Worm (Caenorhabditis elegans) whole organism, young adult: ENCODE results near the gene thk-1.

Experiments used
- F49E8.2 ChIP-seq: sonication (generic microtip); optimal IDR thresholded peaks from 3 replicates; lab custom pipeline; 2017; ENCODE audit warnings: missing genetic modification characterization, mild to moderate bottlenecking, missing compliant biosample characterization, antibody characterized with exemption, moderate library complexity; ENCODE audit not compliant: insufficient read depth
- ama-1 ChIP-seq, 3 experiments: fragments of 150-350 bp in 1 of 3; sonication (generic microtip) in 2 of 3; optimal IDR thresholded peaks; 2 replicates each; lab custom pipeline; 2014 to 2018; ENCODE audit warnings: missing biosample characterization in 2 of 3, missing genetic modification characterization in 2 of 3, missing genetic modification reagents in 2 of 3
- aptf-2 ChIP-seq: fragments of 200-800 bp; sonication (Bioruptor generic); conservative IDR thresholded peaks from 2 replicates; pipeline ENCODE4 v1.3.6; 2022; ENCODE audit warnings: missing genetic modification reagents, missing genetic modification characterization, missing compliant biosample characterization
- lir-1 ChIP-seq: fragments of 200-800 bp; sonication (Bioruptor generic); conservative IDR thresholded peaks from 2 replicates; pipeline ENCODE4 v1.3.6; 2022; ENCODE audit warnings: missing genetic modification reagents, missing genetic modification characterization, missing compliant biosample characterization
- madf-3 ChIP-seq: fragments of 200-800 bp; sonication (Bioruptor generic); IDR thresholded peaks from 2 replicates; pipeline ENCODE4 v1.3.6; 2022; ENCODE audit warnings: missing genetic modification reagents, missing genetic modification characterization, missing compliant biosample characterization
- madf-6 ChIP-seq: fragments of 200-800 bp; sonication (Bioruptor generic); IDR thresholded peaks from 2 replicates; pipeline ENCODE4 v1.3.6; 2022; ENCODE audit warnings: missing genetic modification reagents, missing genetic modification characterization, missing compliant biosample characterization
- mel-28 ChIP-seq: sonication (generic microtip); optimal IDR thresholded peaks from 2 replicates; lab custom pipeline; 2016; ENCODE audit warnings: borderline replicate concordance, mild to moderate bottlenecking, missing genetic modification characterization, missing compliant biosample characterization
- nhr-90 ChIP-seq: sonication (generic microtip); optimal IDR thresholded peaks from 2 replicates; lab custom pipeline; 2016; ENCODE audit warnings: missing genotype, mild to moderate bottlenecking, missing genetic modification characterization, missing compliant biosample characterization
- pha-4 ChIP-seq: fragments of 150-350 bp; sonication (generic microtip); optimal IDR thresholded peaks from 2 replicates; lab custom pipeline; 2014; ENCODE audit warnings: missing biosample characterization, missing genetic modification reagents, missing genetic modification characterization
- unc-62 ChIP-seq: fragments of 150-350 bp; optimal IDR thresholded peaks from 2 replicates; lab custom pipeline; 2014; ENCODE audit warnings: missing biosample characterization, missing genetic modification reagents, missing genetic modification characterization
- ztf-18 ChIP-seq: sonication (generic microtip); optimal IDR thresholded peaks from 2 replicates; lab custom pipeline; 2016; ENCODE audit warnings: missing genotype, mild to moderate bottlenecking, missing genetic modification characterization, missing compliant biosample characterization
- ztf-22 ChIP-seq: fragments of 200-800 bp; sonication (Bioruptor generic); optimal IDR thresholded peaks from 2 replicates; lab custom pipeline; 2018; ENCODE audit warnings: mild to moderate bottlenecking, missing genetic modification characterization, moderate library complexity, missing compliant biosample characterization
- ztf-25 ChIP-seq: fragments of 200-800 bp; sonication (Bioruptor generic); IDR thresholded peaks from 2 replicates; pipeline ENCODE4 v1.3.6; 2022; ENCODE audit warnings: missing genetic modification reagents, missing genetic modification characterization, missing compliant biosample characterization

DNA sequence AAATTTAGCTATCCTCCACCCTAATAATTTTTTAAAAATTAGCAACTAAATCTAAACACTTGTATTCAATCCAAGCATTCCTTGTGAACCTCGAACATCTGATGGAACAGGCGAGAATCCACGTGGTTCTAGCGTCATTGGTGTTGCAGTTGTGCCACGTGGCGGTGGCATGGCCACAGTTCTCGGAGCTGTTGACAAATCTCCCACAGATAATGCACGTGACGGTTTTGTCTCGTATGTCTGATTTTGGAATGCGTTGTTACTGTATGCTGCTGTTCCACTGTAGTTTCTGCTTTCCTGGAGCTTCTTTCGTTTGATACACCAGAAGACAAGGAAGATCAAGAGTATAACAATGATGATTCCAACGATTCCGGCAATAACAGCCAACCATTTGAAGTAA, 14.7 kb upstream of the thk-1 start:
- TF ChIP-seq ztf-25 (no peak), pha-4 (tag; lab: Kevin White, UChicago) (no peak), mel-28 (tag; lab: Kevin White, UChicago) (no peak), ama-1 (optimal IDR thresholded peaks at IDR 0.05; lab: Kevin White, UChicago) (no peak), ama-1 (GFP tag; optimal IDR thresholded peaks at IDR 0.05; lab: Kevin White, UChicago) (no peak), F49E8.2 (tag; lab: Kevin White, UChicago) (no peak), ztf-18 (no peak), lir-1 (GFP tag; lab: Robert Waterston, UW) (no peak), ztf-22 (GFP tag; lab: Kevin White, UChicago) (no peak), madf-3 (GFP tag; lab: Robert Waterston, UW) (no peak), aptf-2 (GFP tag; lab: Robert Waterston, UW) (no peak), madf-6 (GFP tag; lab: Robert Waterston, UW) (no peak), nhr-90 (no peak), unc-62 (GFP tag; lab: Kevin White, UChicago) (no peak)
